Worm (Caenorhabditis elegans): ENCODE data around the gene Y39A1A.24.
A peak's percentile ranks its signal among the peaks of the same experiment; 100 is the strongest.

ce11 chrIII:10621208-10621607, 8.8 kb downstream of the Y39A1A.24 start, which contains the start of the genes lron-10 and hpr-9:
- TF ChIP-seq pqm-1 (tag; optimal IDR thresholded peaks at IDR 0.05) (no peak), nhr-77 (tag; optimal IDR thresholded peaks at IDR 0.05) (peak; percentile 46), aly-2 (tag; optimal IDR thresholded peaks at IDR 0.05) (peak; percentile 49), zag-1 (tag; optimal IDR thresholded peaks at IDR 0.05) (no peak), lin-15B (tag; optimal IDR thresholded peaks at IDR 0.05) (peak; percentile 27), unc-62 (GFP tag; optimal IDR thresholded peaks at IDR 0.05) (no peak), irx-1 (tag; optimal IDR thresholded peaks at IDR 0.05) (peak; percentile 97), nhr-28 (tag; optimal IDR thresholded peaks at IDR 0.05) (no peak), jun-1 (tag; optimal IDR thresholded peaks at IDR 0.05) (peak; percentile 28), egl-13 (tag; optimal IDR thresholded peaks at IDR 0.05) (peak; percentile 85), nhr-11 (tag; optimal IDR thresholded peaks at IDR 0.05) (no peak), dsc-1 (tag; optimal IDR thresholded peaks at IDR 0.05) (peak; percentile 89), efl-3 (GFP tag; optimal IDR thresholded peaks at IDR 0.05) (peak; percentile 77)
